Fruit fly (Drosophila melanogaster): Measurements from ENCODE around the gene ppk28.

Gene ppk28

DNA sequence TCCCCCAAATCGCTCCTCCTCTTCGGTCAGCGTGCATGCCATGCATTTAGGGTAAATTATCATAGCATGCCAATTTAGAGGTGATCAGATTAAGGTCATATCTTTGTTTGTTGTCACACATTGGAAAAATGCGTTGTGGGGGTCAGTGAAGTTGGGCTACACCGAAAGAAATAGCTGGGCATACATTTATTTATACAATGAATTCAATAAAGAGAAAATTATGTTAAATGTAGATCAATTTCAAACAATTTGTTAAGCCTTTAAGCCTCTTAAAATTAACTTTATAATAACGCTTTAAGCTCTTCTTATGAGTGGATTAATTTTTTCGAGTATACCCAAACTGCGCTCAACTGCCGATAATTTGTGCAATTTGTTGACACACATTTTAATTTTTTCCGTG, 8.5 kb downstream of the ppk28 start (continued):
- TF ChIP-seq gro (GFP tag; optimal IDR thresholded peaks at IDR 0.05) (no peak), CTCF (GFP tag; optimal IDR thresholded peaks at IDR 0.05) (no peak), CG4328 (GFP tag; optimal IDR thresholded peaks at IDR 0.05) (no peak), crc (GFP tag; optimal IDR thresholded peaks at IDR 0.05) (no peak), CG17361 (GFP tag; IDR thresholded peaks at IDR 0.05) (0 out of 3 replicates have a peak, but pooled peaks have one; percentile 9), vfl (GFP tag; optimal IDR thresholded peaks at IDR 0.05) (no peak), H2.0 (GFP tag; IDR thresholded peaks at IDR 0.05) (no peak), fu2 (GFP tag; optimal IDR thresholded peaks at IDR 0.05) (no peak), chinmo (GFP tag; IDR thresholded peaks at IDR 0.05; ENCODE audit: partially characterized antibody) (no peak), ewg (GFP tag; optimal IDR thresholded peaks at IDR 0.05) (no peak), CG6654 (GFP tag; optimal IDR thresholded peaks at IDR 0.05) (no peak), Dek (tag; optimal IDR thresholded peaks at IDR 0.05) (no peak), CG11398 (GFP tag; optimal IDR thresholded peaks at IDR 0.05) (no peak), CG7271 (tag; optimal IDR thresholded peaks at IDR 0.05) (no peak), B-H1 (GFP tag; IDR thresholded peaks at IDR 0.05) (no peak), CG7357 (GFP tag; IDR thresholded peaks at IDR 0.05) (no peak), CG1832 (GFP tag; optimal IDR thresholded peaks at IDR 0.05) (no peak), Stat92E (GFP tag; optimal IDR thresholded peaks at IDR 0.05) (no peak), Fer1 (GFP tag; optimal IDR thresholded peaks at IDR 0.05) (no peak), CG17186 (GFP tag; optimal IDR thresholded peaks at IDR 0.05) (no peak), Opbp (GFP tag; IDR thresholded peaks at IDR 0.05; ENCODE audit: partially characterized antibody) (no peak), CG13287 (GFP tag; IDR thresholded peaks at IDR 0.05; ENCODE audit: partially characterized antibody) (no peak), exex (tag; optimal IDR thresholded peaks at IDR 0.05) (no peak), jing (GFP tag; optimal IDR thresholded peaks at IDR 0.05) (no peak), CG8290 (GFP tag; optimal IDR thresholded peaks at IDR 0.05) (no peak), CG8290 (tag; optimal IDR thresholded peaks at IDR 0.05) (no peak), CG13123 (GFP tag; optimal IDR thresholded peaks at IDR 0.05) (no peak), Side (GFP tag; optimal IDR thresholded peaks at IDR 0.05) (no peak), zfh2 (GFP tag; optimal IDR thresholded peaks at IDR 0.05) (no peak), hb (GFP tag; IDR thresholded peaks at IDR 0.05; ENCODE audit: partially characterized antibody) (no peak), psq (GFP tag; optimal IDR thresholded peaks at IDR 0.05) (no peak), ase (GFP tag; IDR thresholded peaks at IDR 0.05) (no peak), CG32772 (GFP tag; IDR thresholded peaks at IDR 0.05) (no peak), az2 (GFP tag; optimal IDR thresholded peaks at IDR 0.05) (no peak), CG11504 (tag; optimal IDR thresholded peaks at IDR 0.05) (peak; percentile 37), Hr51 (GFP tag; optimal IDR thresholded peaks at IDR 0.05) (peak in 1 of 2 experiments; percentile 20), fd64A (GFP tag; optimal IDR thresholded peaks at IDR 0.05) (no peak), cad (GFP tag; optimal IDR thresholded peaks at IDR 0.05) (no peak), sim (GFP tag; IDR thresholded peaks at IDR 0.05) (no peak), gce (GFP tag; IDR thresholded peaks at IDR 0.05) (no peak), CG13894 (tag; optimal IDR thresholded peaks at IDR 0.05) (no peak), bcd (GFP tag; optimal IDR thresholded peaks at IDR 0.05) (peak; percentile 2), ems (GFP tag; optimal IDR thresholded peaks at IDR 0.05) (no peak), tup (GFP tag; optimal IDR thresholded peaks at IDR 0.05) (no peak), sc (optimal IDR thresholded peaks at IDR 0.05) (no peak), sc (GFP tag; optimal IDR thresholded peaks at IDR 0.05) (no peak), ham (GFP tag; IDR thresholded peaks at IDR 0.05) (no peak), CG9797 (GFP tag; optimal IDR thresholded peaks at IDR 0.05) (no peak), Hr39 (optimal IDR thresholded peaks at IDR 0.05) (no peak), Dip3 (GFP tag; optimal IDR thresholded peaks at IDR 0.05) (no peak)

Data from whole organism, embryonic.